Fruit fly (Drosophila melanogaster): ENCODE measurements around the gene RpL36A.
A peak's percentile ranks its signal among the peaks of the same experiment; 100 is the strongest.

Gene RpL36A

DNA sequence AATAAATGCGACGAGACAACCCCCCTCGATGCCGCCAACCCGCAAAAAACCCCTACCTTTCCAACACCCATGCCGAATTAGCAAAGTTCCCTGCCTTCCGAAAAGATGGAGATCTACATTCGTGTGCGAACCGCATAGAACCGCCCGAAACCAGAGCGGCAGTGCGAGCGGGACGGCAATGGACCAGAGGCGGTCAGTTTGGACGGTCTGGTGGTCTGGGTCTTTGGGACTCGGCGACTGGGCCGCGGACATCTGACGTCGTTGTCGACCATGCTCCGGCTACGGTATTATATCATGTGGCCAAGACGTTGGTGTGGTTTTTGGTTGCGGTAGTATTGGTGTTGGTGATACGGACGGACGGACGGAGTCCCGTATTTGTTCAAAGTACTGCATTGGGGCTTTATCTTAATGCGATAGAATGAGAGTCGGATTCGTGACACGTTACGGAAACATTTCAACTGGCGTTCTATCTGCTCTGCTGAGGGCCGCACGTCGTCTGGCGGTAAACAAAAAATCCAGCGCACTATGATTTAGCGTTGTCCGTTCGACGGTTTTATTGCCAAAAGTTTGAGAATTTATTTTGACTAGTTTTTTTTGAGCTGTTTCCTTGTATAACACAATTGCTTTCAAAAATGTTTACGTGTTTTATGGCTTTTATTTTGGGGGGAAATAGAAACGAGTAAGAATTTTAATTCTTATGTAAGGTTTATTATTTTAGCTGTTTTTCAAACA is 44.2 kb upstream of the RpL36A start (continued):
- TF ChIP-seq sqz (GFP tag; optimal IDR thresholded peaks at IDR 0.05), result no peak
- TF ChIP-seq CG10959 (GFP tag; IDR thresholded peaks at IDR 0.05), result no peak
- no peak for TF ChIP-seq CG10267 (tag; optimal IDR thresholded peaks at IDR 0.05)
- TF ChIP-seq Atf6 (GFP tag; IDR thresholded peaks at IDR 0.05), result no peak
- TF ChIP-seq fd64A (GFP tag; optimal IDR thresholded peaks at IDR 0.05), result no peak
- no peak for TF ChIP-seq B-H1 (GFP tag; IDR thresholded peaks at IDR 0.05)
- no peak for TF ChIP-seq zf30C (GFP tag; optimal IDR thresholded peaks at IDR 0.05)
- TF ChIP-seq Stat92E (GFP tag; optimal IDR thresholded peaks at IDR 0.05), result no peak
- no peak for TF ChIP-seq H15 (GFP tag; IDR thresholded peaks at IDR 0.05)
- no peak for TF ChIP-seq Drgx (GFP tag; IDR thresholded peaks at IDR 0.05)
- TF ChIP-seq luna (GFP tag; optimal IDR thresholded peaks at IDR 0.05), result no peak
- no peak for TF ChIP-seq CG3726 (GFP tag; IDR thresholded peaks at IDR 0.05)
- TF ChIP-seq dmrt11E (tag; optimal IDR thresholded peaks at IDR 0.05), result no peak
- no peak for TF ChIP-seq hbn (GFP tag; IDR thresholded peaks at IDR 0.05; ENCODE audit: partially characterized antibody)
- no peak for TF ChIP-seq bbx (GFP tag; IDR thresholded peaks at IDR 0.05; ENCODE audit: partially characterized antibody)
- TF ChIP-seq dysf (GFP tag; IDR thresholded peaks at IDR 0.05), result 0 out of 3 replicates have a peak, but pooled peaks have one; percentile 19
- TF ChIP-seq Doc2 (GFP tag; IDR thresholded peaks at IDR 0.05), result no peak
- no peak for TF ChIP-seq eyg (GFP tag; optimal IDR thresholded peaks at IDR 0.05)
- TF ChIP-seq CG11696 (GFP tag; IDR thresholded peaks at IDR 0.05), result no peak
- TF ChIP-seq Lim3 (GFP tag; IDR thresholded peaks at IDR 0.05), result no peak
- no peak for TF ChIP-seq knrl (GFP tag; IDR thresholded peaks at IDR 0.05; ENCODE audit: partially characterized antibody)
- TF ChIP-seq Sry-β (GFP tag; optimal IDR thresholded peaks at IDR 0.05), result peak; percentile 82
- peak; percentile 23 for TF ChIP-seq Dek (tag; optimal IDR thresholded peaks at IDR 0.05)
- TF ChIP-seq Hey (tag; optimal IDR thresholded peaks at IDR 0.05), result no peak
- TF ChIP-seq gem (tag; optimal IDR thresholded peaks at IDR 0.05), result peak; percentile 85
- 0 out of 2 replicates have a peak, but pooled peaks have one; percentile 4 for TF ChIP-seq HLH3B (GFP tag; IDR thresholded peaks at IDR 0.05)
- 0 out of 2 replicates have a peak, but pooled peaks have one; percentile 8 for TF ChIP-seq CG3847 (GFP tag; IDR thresholded peaks at IDR 0.05)
- TF ChIP-seq CG12155 (GFP tag; optimal IDR thresholded peaks at IDR 0.05), result peak; percentile 19
- TF ChIP-seq unc-4 (GFP tag; IDR thresholded peaks at IDR 0.05; ENCODE audit: partially characterized antibody), result no peak
- TF ChIP-seq wek (GFP tag; optimal IDR thresholded peaks at IDR 0.05), result no peak
- peak in 1 of 2 experiments; percentile 92 for TF ChIP-seq Pdp1 (GFP tag; optimal IDR thresholded peaks at IDR 0.05)
- TF ChIP-seq grau (tag; optimal IDR thresholded peaks at IDR 0.05), result peak; percentile 2
- TF ChIP-seq bsh (GFP tag; optimal IDR thresholded peaks at IDR 0.05), result no peak
- peak; percentile 74 for TF ChIP-seq CG34376 (GFP tag; optimal IDR thresholded peaks at IDR 0.05)
- TF ChIP-seq CG15479 (GFP tag; optimal IDR thresholded peaks at IDR 0.05), result no peak
- peak; percentile 83 for TF ChIP-seq Med (GFP tag)
- TF ChIP-seq sim (GFP tag; IDR thresholded peaks at IDR 0.05), result no peak
- TF ChIP-seq CG10543 (GFP tag; optimal IDR thresholded peaks at IDR 0.05), result peak; percentile 90
- TF ChIP-seq CG13287 (GFP tag; IDR thresholded peaks at IDR 0.05; ENCODE audit: partially characterized antibody), result 0 out of 2 replicates have a peak, but pooled peaks have one; percentile 15
- no peak for TF ChIP-seq Opbp (GFP tag; IDR thresholded peaks at IDR 0.05; ENCODE audit: partially characterized antibody)
- TF ChIP-seq Nf-YC (tag; optimal IDR thresholded peaks at IDR 0.05), result no peak
- TF ChIP-seq Bgb (GFP tag; IDR thresholded peaks at IDR 0.05; ENCODE audit: partially characterized antibody), result no peak; the same call in 1 of the 2 replicates
- TF ChIP-seq vvl (GFP tag; IDR thresholded peaks at IDR 0.05), result no peak
- no peak for TF ChIP-seq NC2α (GFP tag; optimal IDR thresholded peaks at IDR 0.05)
- no peak for TF ChIP-seq CG14965 (GFP tag; optimal IDR thresholded peaks at IDR 0.05; ENCODE audit: borderline replicate concordance)
- no peak for TF ChIP-seq kni (GFP tag; optimal IDR thresholded peaks at IDR 0.05)
- TF ChIP-seq CG12942 (GFP tag; optimal IDR thresholded peaks at IDR 0.05), result no peak
- TF ChIP-seq CG9437 (GFP tag; optimal IDR thresholded peaks at IDR 0.05), result no peak
